Worm (Caenorhabditis elegans) whole organism, L3 larva: Measurements from ENCODE around the gene F47D2.11.
A peak's percentile ranks its signal among the peaks of the same experiment; 100 is the strongest.

Source experiments
- R02D3.7 ChIP-seq: fragments of 150-350 bp; optimal IDR thresholded peaks from 2 replicates; lab custom pipeline; 2014; ENCODE audit warnings: missing biosample characterization, missing genetic modification characterization
- ZK546.5 ChIP-seq: sonication (generic microtip); optimal IDR thresholded peaks from 2 replicates; lab custom pipeline; 2017; ENCODE audit warnings: missing biosample characterization, missing genetic modification characterization
- aly-2 ChIP-seq: fragments of 150-350 bp; optimal IDR thresholded peaks from 2 replicates; lab custom pipeline; 2014; ENCODE audit warnings: missing biosample characterization, missing genetic modification characterization
- ama-1 ChIP-seq: fragments of 150-350 bp; optimal IDR thresholded peaks from 2 replicates; lab custom pipeline; 2018
- ceh-16 ChIP-seq: sonication (generic microtip); optimal IDR thresholded peaks from 2 replicates; lab custom pipeline; 2017; ENCODE audit warnings: missing biosample characterization, missing genetic modification characterization
- ceh-28 ChIP-seq: fragments of 150-350 bp; optimal IDR thresholded peaks from 2 replicates; lab custom pipeline; 2014; ENCODE audit warnings: missing biosample characterization, missing genetic modification reagents, missing genetic modification characterization
- ceh-82 ChIP-seq: fragments of 150-350 bp; optimal IDR thresholded peaks from 2 replicates; lab custom pipeline; 2014; ENCODE audit warnings: missing biosample characterization, missing genetic modification characterization
- ceh-9 ChIP-seq: sonication (generic microtip); optimal IDR thresholded peaks from 2 replicates; lab custom pipeline; 2018; ENCODE audit warnings: missing biosample characterization, missing genetic modification characterization
- daf-12 ChIP-seq: fragments of 150-350 bp; optimal IDR thresholded peaks from 2 replicates; lab custom pipeline; 2014; ENCODE audit warnings: missing biosample characterization, missing genetic modification reagents, missing genetic modification characterization
- egl-27 ChIP-seq: sonication (generic microtip); optimal IDR thresholded peaks from 4 replicates; lab custom pipeline; 2017; ENCODE audit warnings: missing biosample characterization, missing genetic modification reagents, missing genetic modification characterization
- elt-1 ChIP-seq: fragments of 150-350 bp; optimal IDR thresholded peaks from 2 replicates; lab custom pipeline; 2014; ENCODE audit warnings: missing biosample characterization, missing genetic modification characterization
- elt-2 ChIP-seq: sonication (generic microtip); optimal IDR thresholded peaks from 2 replicates; lab custom pipeline; 2016; ENCODE audit warnings: missing genetic modification reagents, mild to moderate bottlenecking, missing genetic modification characterization, missing compliant biosample characterization
- elt-3 ChIP-seq, 3 experiments: fragments of 150-350 bp in 1 of 3; sonication (generic microtip) in 2 of 3; optimal IDR thresholded peaks; 2 replicates in 2 of 3; 4 replicates in 1 of 3; lab custom pipeline; 2014 to 2017; ENCODE audit warnings: missing biosample characterization in 3 of 3, missing genetic modification characterization in 3 of 3
- eor-1 ChIP-seq, 2 experiments: fragments of 150-350 bp; optimal IDR thresholded peaks; 2 replicates each; lab custom pipeline; 2014 to 2018; ENCODE audit warnings: missing biosample characterization in 2 of 2, missing genetic modification characterization in 2 of 2
- fkh-10 ChIP-seq: sonication (generic microtip); optimal IDR thresholded peaks from 2 replicates; lab custom pipeline; 2017; ENCODE audit warnings: missing biosample characterization, missing genetic modification reagents, missing genetic modification characterization
- fkh-2 ChIP-seq: fragments of 150-350 bp; optimal IDR thresholded peaks from 2 replicates; lab custom pipeline; 2014; ENCODE audit warnings: missing biosample characterization, missing genetic modification reagents, missing genetic modification characterization
- fos-1 ChIP-seq: fragments of 150-350 bp; optimal IDR thresholded peaks from 2 replicates; lab custom pipeline; 2014; ENCODE audit warnings: missing biosample characterization, missing genetic modification characterization
- hmg-11 ChIP-seq: sonication (generic microtip); optimal IDR thresholded peaks from 2 replicates; lab custom pipeline; 2016; ENCODE audit warnings: missing genetic modification characterization, missing compliant biosample characterization
- jun-1 ChIP-seq: fragments of 150-350 bp; optimal IDR thresholded peaks from 2 replicates; lab custom pipeline; 2014; ENCODE audit warnings: missing biosample characterization, missing genetic modification reagents, missing genetic modification characterization
- lin-39 ChIP-seq: fragments of 150-350 bp; optimal IDR thresholded peaks from 2 replicates; lab custom pipeline; 2018; ENCODE audit warnings: missing biosample characterization, missing genetic modification reagents, missing genetic modification characterization
- mdl-1 ChIP-seq: fragments of 150-350 bp; optimal IDR thresholded peaks from 2 replicates; lab custom pipeline; 2014; ENCODE audit warnings: missing biosample characterization, missing genetic modification characterization
- mml-1 ChIP-seq: fragments of 150-350 bp; sonication (generic microtip); optimal IDR thresholded peaks from 3 replicates; lab custom pipeline; 2014; ENCODE audit warnings: missing biosample characterization, missing genetic modification characterization
- nhr-11 ChIP-seq: fragments of 150-350 bp; optimal IDR thresholded peaks from 2 replicates; lab custom pipeline; 2014; ENCODE audit warnings: missing biosample characterization, missing genetic modification characterization
- nhr-23 ChIP-seq: fragments of 150-350 bp; optimal IDR thresholded peaks from 2 replicates; lab custom pipeline; 2014; ENCODE audit warnings: missing biosample characterization, missing genetic modification reagents, missing genetic modification characterization
- nhr-237 ChIP-seq: fragments of 150-350 bp; optimal IDR thresholded peaks from 2 replicates; lab custom pipeline; 2014; ENCODE audit warnings: missing biosample characterization, missing genetic modification characterization
- nhr-25 ChIP-seq: sonication (generic microtip); optimal IDR thresholded peaks from 2 replicates; lab custom pipeline; 2017; ENCODE audit warnings: missing biosample characterization, missing genetic modification characterization
- nhr-43 ChIP-seq: sonication (generic microtip); optimal IDR thresholded peaks from 2 replicates; lab custom pipeline; 2016; ENCODE audit warnings: mild to moderate bottlenecking, missing genetic modification characterization, missing compliant biosample characterization; ENCODE audit not compliant: poor library complexity, severe bottlenecking
- nhr-76 ChIP-seq: fragments of 150-350 bp; sonication (generic microtip); optimal IDR thresholded peaks from 5 replicates; lab custom pipeline; 2014; ENCODE audit warnings: missing biosample characterization, missing genetic modification characterization
- nhr-77 ChIP-seq: fragments of 150-350 bp; optimal IDR thresholded peaks from 2 replicates; lab custom pipeline; 2014; ENCODE audit warnings: missing biosample characterization, missing genetic modification characterization
- pha-4 ChIP-seq: fragments of 150-350 bp; optimal IDR thresholded peaks from 2 replicates; lab custom pipeline; 2014; ENCODE audit warnings: missing biosample characterization, missing genetic modification reagents, missing genetic modification characterization
- sea-2 ChIP-seq: fragments of 150-350 bp; sonication (generic microtip); optimal IDR thresholded peaks from 4 replicates; lab custom pipeline; 2014; ENCODE audit warnings: missing biosample characterization, missing genetic modification reagents, missing genetic modification characterization
- snpc-4 ChIP-seq: fragments of 150-350 bp; optimal IDR thresholded peaks from 2 replicates; lab custom pipeline; 2014; ENCODE audit warnings: missing biosample characterization, missing genetic modification characterization
- tbx-2 ChIP-seq: sonication (generic microtip); optimal IDR thresholded peaks from 2 replicates; lab custom pipeline; 2016; ENCODE audit warnings: mild to moderate bottlenecking, missing genetic modification characterization, missing compliant biosample characterization
- unc-39 ChIP-seq: sonication (generic microtip); optimal IDR thresholded peaks from 4 replicates; lab custom pipeline; 2017; ENCODE audit warnings: missing biosample characterization, missing genetic modification characterization
- unc-62 ChIP-seq: fragments of 150-350 bp; sonication (generic microtip); optimal IDR thresholded peaks from 4 replicates; lab custom pipeline; 2014; ENCODE audit warnings: missing biosample characterization, missing genetic modification reagents, missing genetic modification characterization
- ztf-11 ChIP-seq: fragments of 150-350 bp; optimal IDR thresholded peaks from 2 replicates; lab custom pipeline; 2014; ENCODE audit warnings: missing biosample characterization, missing genetic modification characterization
- ztf-4 ChIP-seq: fragments of 150-350 bp; optimal IDR thresholded peaks from 2 replicates; lab custom pipeline; 2014; ENCODE audit warnings: missing biosample characterization, missing genetic modification characterization

Gene F47D2.11

DNA sequence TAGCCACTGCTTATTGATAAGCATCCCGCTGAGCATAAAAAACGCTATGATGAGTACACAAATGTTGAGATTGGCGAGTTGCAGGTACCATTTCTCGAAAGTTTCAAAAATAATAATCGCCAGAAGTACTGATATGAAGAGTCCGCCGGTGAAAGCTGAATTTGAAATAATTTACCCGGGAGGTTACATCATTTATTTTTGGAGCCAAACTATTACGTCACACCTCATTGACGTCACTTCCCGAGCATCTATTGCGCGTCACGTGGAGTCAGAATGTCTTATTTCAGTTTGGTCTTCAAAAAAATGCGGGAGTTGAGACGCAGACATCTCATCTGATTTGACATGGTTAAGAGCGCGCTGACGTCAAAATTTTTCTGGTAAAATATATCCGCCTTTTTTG is 35.0 kb upstream of the F47D2.11 start:
- no peak for TF ChIP-seq tbx-2 (tag; lab: Kevin White, UChicago)
- no peak for TF ChIP-seq eor-1 (tag; optimal IDR thresholded peaks at IDR 0.05; lab: Kevin White, UChicago)
- TF ChIP-seq daf-12 (tag; lab: Kevin White, UChicago) = no peak
- TF ChIP-seq unc-62 (GFP tag; lab: Kevin White, UChicago) = no peak
- no peak for TF ChIP-seq nhr-43 (tag; lab: Kevin White, UChicago)
- no peak for TF ChIP-seq mml-1 (tag; lab: Kevin White, UChicago)
- TF ChIP-seq hmg-11 = no peak
- no peak for TF ChIP-seq sea-2
- TF ChIP-seq ceh-82 (tag; lab: Kevin White, UChicago) = no peak
- no peak for TF ChIP-seq ceh-28 (tag; lab: Kevin White, UChicago)
- no peak for TF ChIP-seq nhr-237 (tag; lab: Kevin White, UChicago)
- no peak for TF ChIP-seq unc-39 (tag; lab: Kevin White, UChicago)
- no peak for TF ChIP-seq snpc-4 (tag; lab: Kevin White, UChicago)
- no peak for TF ChIP-seq fkh-2
- no peak for TF ChIP-seq ztf-11
- no peak for TF ChIP-seq ceh-9
- no peak for TF ChIP-seq elt-1 (tag; lab: Kevin White, UChicago)
- TF ChIP-seq nhr-25 = no peak
- no peak for TF ChIP-seq ama-1
- no peak for TF ChIP-seq elt-3 (tag; optimal IDR thresholded peaks at IDR 0.05; lab: Kevin White, UChicago)

DNA sequence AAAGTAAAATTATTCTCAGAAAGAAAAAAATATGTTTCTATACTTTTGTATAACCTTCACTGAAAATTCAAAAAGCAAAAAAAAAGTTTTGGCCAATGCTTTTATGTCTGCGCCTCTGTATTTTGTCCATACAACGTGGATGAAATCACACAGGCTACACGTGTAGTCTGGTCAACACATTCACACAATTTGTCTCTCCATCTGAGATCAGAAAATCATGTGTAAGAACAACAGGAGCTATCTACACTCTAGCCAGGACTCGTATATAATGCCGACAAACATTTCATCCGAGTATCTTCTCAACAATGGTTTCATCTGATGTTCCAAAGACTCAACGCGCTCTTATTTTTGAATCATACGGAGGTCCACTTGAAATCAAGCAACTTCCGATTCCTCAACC is 31.0 kb upstream of the F47D2.11 start, which contains the start of gene D2063.1:
Gene D2063.1 (plus strand): TSS at position 281 of the 400 bp plus-strand sequence.
- TF ChIP-seq lin-39 = no peak
- peak; percentile 51 for TF ChIP-seq nhr-11 (tag; lab: Kevin White, UChicago)

DNA sequence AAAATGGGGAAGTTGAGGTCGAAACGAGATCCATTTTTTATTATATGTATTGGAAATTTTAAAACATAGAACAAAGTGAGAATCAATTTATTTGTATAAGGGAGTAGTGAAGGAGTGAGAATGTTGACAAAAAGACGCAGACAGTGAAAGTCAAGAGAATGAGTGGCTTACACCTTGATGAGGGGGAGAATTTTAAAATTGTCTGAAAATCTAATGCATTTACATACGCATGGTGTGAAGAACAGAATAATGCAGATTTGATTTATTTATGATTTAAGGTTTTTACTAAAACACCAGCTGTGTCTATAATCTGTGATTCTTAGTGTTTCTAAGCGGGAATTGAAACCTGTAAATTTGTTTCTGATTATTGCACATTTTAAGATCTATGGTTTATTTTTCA is 29.6 kb upstream of the F47D2.11 start, which contains the start of gene nhr-125:
Gene nhr-125 (minus strand): TSS at position 101 of the 400 bp plus-strand sequence.
- peak; percentile 56 for TF ChIP-seq pha-4 (tag; lab: Kevin White, UChicago)
- TF ChIP-seq jun-1 = no peak

DNA sequence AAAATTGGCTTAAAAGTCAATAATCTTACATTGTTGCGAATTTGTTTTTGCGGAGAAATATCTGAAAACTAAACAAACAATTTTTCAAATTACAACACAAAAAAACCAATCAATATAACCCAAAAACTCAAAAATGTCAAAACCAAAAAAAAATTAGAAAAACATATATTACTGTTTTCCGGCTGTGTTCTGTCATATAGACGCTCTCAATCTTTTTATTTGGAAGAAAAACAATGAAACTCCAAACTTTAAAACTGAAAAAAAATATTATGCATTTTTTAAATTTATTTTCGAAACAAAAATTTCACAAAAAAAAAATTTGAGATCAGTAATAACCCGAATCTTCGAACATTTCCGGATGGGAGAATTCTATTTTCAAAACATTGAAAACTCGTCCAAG is 26.9 kb upstream of the F47D2.11 start, which contains the start of gene R02D1.2:
Gene R02D1.2 (minus strand): TSS at position 101 of the 400 bp plus-strand sequence.
- TF ChIP-seq R02D3.7 (tag; lab: Kevin White, UChicago) (no peak), ama-1 (no peak), aly-2 (tag; lab: Kevin White, UChicago) (no peak), sea-2 (no peak), eor-1 (tag; optimal IDR thresholded peaks at IDR 0.05; lab: Kevin White, UChicago) (no peak), mdl-1 (tag; lab: Kevin White, UChicago) (no peak), ceh-16 (tag; lab: Kevin White, UChicago) (no peak), elt-2 (tag; lab: Kevin White, UChicago) (no peak), nhr-43 (tag; lab: Kevin White, UChicago) (no peak), fkh-10 (GFP tag; lab: Kevin White, UChicago) (no peak), nhr-76 (no peak), ZK546.5 (tag; lab: Kevin White, UChicago) (no peak), lin-39 (no peak), fos-1 (tag; lab: Kevin White, UChicago) (no peak), ceh-9 (no peak), ceh-28 (tag; lab: Kevin White, UChicago) (no peak), nhr-237 (tag; lab: Kevin White, UChicago) (no peak), nhr-23 (tag; lab: Kevin White, UChicago) (no peak), jun-1 (no peak), elt-3 (tag; optimal IDR thresholded peaks at IDR 0.05; lab: Kevin White, UChicago) (no peak)

DNA sequence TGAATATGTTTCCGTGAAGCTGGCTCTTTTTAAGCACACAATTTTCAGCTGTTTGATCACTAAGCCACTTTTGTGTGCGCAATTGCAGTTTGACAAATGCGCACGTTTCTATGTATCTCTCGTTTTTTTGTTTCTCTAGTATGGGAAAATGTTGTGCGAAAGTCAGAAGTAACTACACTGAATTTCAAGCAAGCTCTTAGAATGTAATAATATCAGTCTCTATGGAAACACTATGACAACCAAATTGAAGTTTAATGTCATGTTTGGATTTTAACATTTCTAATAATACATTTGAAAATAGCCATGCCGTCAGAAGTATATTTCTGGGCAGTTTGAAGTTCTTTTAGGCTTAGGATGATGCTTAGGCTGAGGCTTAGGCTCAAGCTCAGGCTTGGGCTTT is 24.0 kb upstream of the F47D2.11 start, which contains the start of gene ZC132.9:
Gene ZC132.9 (minus strand): TSS at position 101 of the 400 bp plus-strand sequence.
- TF ChIP-seq nhr-77 (tag; lab: Kevin White, UChicago) = no peak
- TF ChIP-seq egl-27 (tag; lab: Kevin White, UChicago) = no peak
- no peak for TF ChIP-seq tbx-2 (tag; lab: Kevin White, UChicago)
- no peak for TF ChIP-seq eor-1 (tag; optimal IDR thresholded peaks at IDR 0.05; lab: Kevin White, UChicago)
- no peak for TF ChIP-seq unc-39 (tag; lab: Kevin White, UChicago)
- TF ChIP-seq hmg-11 = no peak
- TF ChIP-seq ztf-4 (tag; lab: Kevin White, UChicago) = no peak
